Fruit fly (Drosophila melanogaster) whole organism, embryonic: Measurements from ENCODE around the gene AspRS-m.

Source experiments
- Abd-B ChIP-seq: fragments of 200-800 bp; sonication (Bioruptor generic); optimal IDR thresholded peaks from 2 replicates; lab custom pipeline; 2018; ENCODE audit warnings: missing biosample characterization, mild to moderate bottlenecking, missing genetic modification characterization, moderate library complexity
- Atf3 ChIP-seq: fragments of 200-800 bp; sonication (Bioruptor generic); optimal IDR thresholded peaks from 3 replicates; lab custom pipeline; 2016; ENCODE audit warnings: missing biosample characterization, missing genetic modification characterization
- C15 ChIP-seq: fragments of 200-800 bp; sonication (Bioruptor generic); IDR thresholded peaks from 3 replicates; pipeline ENCODE4 v1.3.6; 2022; ENCODE audit warnings: missing biosample characterization, missing genetic modification characterization
- CG10267 ChIP-seq: fragments of 200-800 bp; sonication (Bioruptor generic); optimal IDR thresholded peaks from 2 replicates; lab custom pipeline; 2018; ENCODE audit warnings: missing biosample characterization, mild to moderate bottlenecking, missing genetic modification characterization, moderate library complexity
- CG10565 ChIP-seq: fragments of 200-800 bp; sonication (Bioruptor generic); optimal IDR thresholded peaks from 3 replicates; lab custom pipeline; 2016; ENCODE audit warnings: missing biosample characterization, mild to moderate bottlenecking, missing genetic modification characterization
- CG12769 ChIP-seq: fragments of 200-800 bp; sonication (Bioruptor generic); optimal IDR thresholded peaks from 2 replicates; lab custom pipeline; 2019; ENCODE audit warnings: missing biosample characterization, mild to moderate bottlenecking, missing genetic modification characterization, moderate library complexity
- CG15514 ChIP-seq: fragments of 200-800 bp; sonication (Bioruptor generic); optimal IDR thresholded peaks from 3 replicates; lab custom pipeline; 2017; ENCODE audit warnings: missing biosample characterization, missing genetic modification characterization, mild to moderate bottlenecking, moderate library complexity, missing genetic modification reagents
- CG1647 ChIP-seq: fragments of 200-800 bp; sonication (Bioruptor generic); optimal IDR thresholded peaks from 3 replicates; lab custom pipeline; 2016; ENCODE audit warnings: missing biosample characterization, missing genetic modification characterization
- CG17912 ChIP-seq: fragments of 200-800 bp; sonication (Bioruptor generic); optimal IDR thresholded peaks from 2 replicates; lab custom pipeline; 2018; ENCODE audit warnings: missing biosample characterization, mild to moderate bottlenecking, missing genetic modification characterization
- CG18011 ChIP-seq: fragments of 200-800 bp; sonication (Bioruptor generic); optimal IDR thresholded peaks from 2 replicates; lab custom pipeline; 2017; ENCODE audit warnings: missing biosample characterization, missing genetic modification characterization, mild to moderate bottlenecking, moderate library complexity, missing genotype
- CG18262 ChIP-seq: fragments of 200-800 bp; optimal IDR thresholded peaks from 3 replicates; lab custom pipeline; 2019; ENCODE audit warnings: missing biosample characterization, mild to moderate bottlenecking, missing genetic modification characterization, moderate library complexity
- CG2199 ChIP-seq: fragments of 200-800 bp; sonication (Bioruptor generic); IDR thresholded peaks from 3 replicates; pipeline ENCODE4 v1.3.6; 2022; ENCODE audit warnings: missing biosample characterization, missing genetic modification characterization
- CG2202 ChIP-seq: fragments of 200-800 bp; sonication (Bioruptor generic); optimal IDR thresholded peaks from 2 replicates; lab custom pipeline; 2018; ENCODE audit warnings: missing biosample characterization, mild to moderate bottlenecking, missing genetic modification characterization
- CG2889 ChIP-seq: fragments of 200-800 bp; sonication (Bioruptor generic); IDR thresholded peaks from 3 replicates; pipeline ENCODE4 v1.3.6; 2022; ENCODE audit warnings: missing biosample characterization, missing genetic modification characterization
- CG3065 ChIP-seq: fragments of 200-800 bp; sonication (Bioruptor generic); optimal IDR thresholded peaks from 2 replicates; lab custom pipeline; 2016; ENCODE audit warnings: missing biosample characterization, missing genetic modification characterization
- CG33213 ChIP-seq: fragments of 200-800 bp; sonication (Bioruptor generic); optimal IDR thresholded peaks from 3 replicates; lab custom pipeline; 2016; ENCODE audit warnings: missing biosample characterization, missing genetic modification characterization
- CG4730 ChIP-seq: fragments of 200-800 bp; sonication (Bioruptor generic); IDR thresholded peaks from 2 replicates; pipeline ENCODE4 v1.3.6; 2022; ENCODE audit warnings: missing biosample characterization, missing genetic modification characterization
- CG5180 ChIP-seq: fragments of 200-800 bp; sonication (Bioruptor generic); optimal IDR thresholded peaks from 3 replicates; lab custom pipeline; 2017; ENCODE audit warnings: missing biosample characterization, missing genetic modification characterization, mild to moderate bottlenecking, moderate library complexity, missing genetic modification reagents
- CG6689 ChIP-seq: fragments of 200-800 bp; sonication (Bioruptor generic); IDR thresholded peaks from 2 replicates; pipeline ENCODE4 v1.3.6; 2022; ENCODE audit warnings: missing biosample characterization, missing genetic modification characterization
- CG7271 ChIP-seq: fragments of 200-800 bp; sonication (Bioruptor generic); optimal IDR thresholded peaks from 2 replicates; lab custom pipeline; 2018; ENCODE audit warnings: missing biosample characterization, mild to moderate bottlenecking, missing genetic modification characterization, moderate library complexity
- CG9609 ChIP-seq: fragments of 200-800 bp; sonication (Bioruptor generic); optimal IDR thresholded peaks from 3 replicates; lab custom pipeline; 2016; ENCODE audit warnings: missing biosample characterization, missing genetic modification characterization
- CG9817 ChIP-seq: fragments of 200-800 bp; sonication (Bioruptor generic); optimal IDR thresholded peaks from 2 replicates; lab custom pipeline; 2018; ENCODE audit warnings: missing biosample characterization, mild to moderate bottlenecking, missing genetic modification characterization, moderate library complexity
- D ChIP-seq, 2 experiments: fragments of 200-800 bp in 1 of 2; fragments of >200 bp in 1 of 2; sonication (Bioruptor generic) in 1 of 2; optimal IDR thresholded peaks; 2 replicates in 1 of 2; 3 replicates in 1 of 2; lab custom pipeline; 2017; ENCODE audit warnings: mild to moderate bottlenecking in 1 of 2, missing biosample characterization in 1 of 2, missing genetic modification characterization in 1 of 2, missing genetic modification reagents in 1 of 2
- GATAe ChIP-seq: fragments of 200-800 bp; sonication (Bioruptor generic); conservative IDR thresholded peaks from 2 replicates; pipeline ENCODE4 v1.3.6; 2022; ENCODE audit warnings: missing biosample characterization, missing genetic modification characterization
- Gsc ChIP-seq: fragments of 200-800 bp; sonication (Bioruptor generic); IDR thresholded peaks from 2 replicates; pipeline ENCODE4 v1.3.6; 2022; ENCODE audit warnings: missing biosample characterization, missing genetic modification characterization
- HLH4C ChIP-seq: fragments of 200-800 bp; sonication (Bioruptor generic); IDR thresholded peaks from 3 replicates; pipeline ENCODE4 v1.3.6; 2022; ENCODE audit warnings: missing biosample characterization, missing genetic modification characterization; ENCODE audit not compliant: partially characterized antibody
- HmgZ ChIP-seq: fragments of 200-800 bp; sonication (Bioruptor generic); optimal IDR thresholded peaks from 2 replicates; lab custom pipeline; 2018; ENCODE audit warnings: missing biosample characterization, mild to moderate bottlenecking, missing genetic modification characterization
- Hr78 ChIP-seq, 2 experiments: fragments of 200-800 bp in 1 of 2; fragments of >200 bp in 1 of 2; sonication (Bioruptor generic) in 1 of 2; optimal IDR thresholded peaks; 2 replicates each; lab custom pipeline; 2017 to 2019; ENCODE audit warnings: missing biosample characterization in 2 of 2, missing genetic modification characterization in 2 of 2, mild to moderate bottlenecking in 1 of 2, moderate library complexity in 1 of 2
- Jarid2 ChIP-seq: fragments of 200-800 bp; sonication (Bioruptor generic); optimal IDR thresholded peaks from 3 replicates; lab custom pipeline; 2017; ENCODE audit warnings: mild to moderate bottlenecking, missing biosample characterization, missing genetic modification reagents, missing genetic modification characterization
- Kr ChIP-seq: fragments of 200-800 bp; sonication (Bioruptor generic); optimal IDR thresholded peaks from 2 replicates; lab custom pipeline; 2017; ENCODE audit warnings: missing biosample characterization, mild to moderate bottlenecking, missing genetic modification characterization
- Lpt ChIP-seq: fragments of >200 bp; optimal IDR thresholded peaks from 2 replicates; lab custom pipeline; 2018; ENCODE audit warnings: missing biosample characterization, missing genetic modification characterization
- Ssrp ChIP-seq: fragments of 200-800 bp; sonication (Bioruptor generic); optimal IDR thresholded peaks from 2 replicates; lab custom pipeline; 2018; ENCODE audit warnings: missing biosample characterization, mild to moderate bottlenecking, missing genetic modification characterization, moderate library complexity
- aop ChIP-seq: fragments of 200-800 bp; sonication (Bioruptor generic); IDR thresholded peaks from 2 replicates; pipeline ENCODE4 v1.3.6; 2022; ENCODE audit warnings: missing biosample characterization, missing genetic modification characterization
- bsh ChIP-seq, 2 experiments: fragments of 200-800 bp; sonication (Bioruptor generic); optimal IDR thresholded peaks; 2 replicates each; lab custom pipeline; 2017 to 2018; ENCODE audit warnings: mild to moderate bottlenecking in 2 of 2, missing biosample characterization in 2 of 2, missing genetic modification characterization in 2 of 2, moderate library complexity in 1 of 2
- caup ChIP-seq: fragments of 200-800 bp; sonication (Bioruptor generic); optimal IDR thresholded peaks from 3 replicates; lab custom pipeline; 2017; ENCODE audit warnings: missing biosample characterization, mild to moderate bottlenecking, missing genetic modification characterization, moderate library complexity; ENCODE audit not compliant: severe bottlenecking
- da ChIP-seq: fragments of 200-800 bp; sonication (Bioruptor generic); optimal IDR thresholded peaks from 2 replicates; lab custom pipeline; 2016; ENCODE audit warnings: missing biosample characterization, missing genetic modification characterization
- emc ChIP-seq: fragments of 200-800 bp; sonication (Bioruptor generic); optimal IDR thresholded peaks from 2 replicates; lab custom pipeline; 2016; ENCODE audit warnings: missing biosample characterization, missing genetic modification characterization
- fd102C ChIP-seq: fragments of 200-800 bp; sonication (Bioruptor generic); optimal IDR thresholded peaks from 2 replicates; lab custom pipeline; 2018; ENCODE audit warnings: missing biosample characterization, mild to moderate bottlenecking, missing genetic modification characterization, moderate library complexity
- fd64A ChIP-seq: fragments of 200-800 bp; sonication (Bioruptor generic); optimal IDR thresholded peaks from 3 replicates; lab custom pipeline; 2018; ENCODE audit warnings: missing biosample characterization, mild to moderate bottlenecking, missing genetic modification characterization
- fd96Cb ChIP-seq: fragments of 200-800 bp; sonication (Bioruptor generic); optimal IDR thresholded peaks from 2 replicates; lab custom pipeline; 2018; ENCODE audit warnings: missing biosample characterization, mild to moderate bottlenecking, missing genetic modification characterization, moderate library complexity
- gt ChIP-seq: fragments of 200-800 bp; sonication (Bioruptor generic); IDR thresholded peaks from 2 replicates; pipeline ENCODE4 v1.3.6; 2022; ENCODE audit warnings: missing biosample characterization, missing genetic modification characterization
- hth ChIP-seq: fragments of >200 bp; optimal IDR thresholded peaks from 2 replicates; lab custom pipeline; 2017; ENCODE audit warnings: inconsistent platforms
- odd ChIP-seq: fragments of 200-800 bp; sonication (Bioruptor generic); optimal IDR thresholded peaks from 2 replicates; lab custom pipeline; 2017; ENCODE audit warnings: missing biosample characterization, mild to moderate bottlenecking, missing genetic modification characterization
- pnt ChIP-seq: fragments of 200-800 bp; sonication (Bioruptor generic); optimal IDR thresholded peaks from 3 replicates; lab custom pipeline; 2016; ENCODE audit warnings: missing biosample characterization, missing genetic modification characterization
- sd ChIP-seq: fragments of 200-800 bp; sonication (Bioruptor generic); optimal IDR thresholded peaks from 3 replicates; lab custom pipeline; 2018; ENCODE audit warnings: missing biosample characterization, mild to moderate bottlenecking, missing genetic modification characterization, moderate library complexity
- sens-2 ChIP-seq: fragments of 200-800 bp; sonication (Bioruptor generic); IDR thresholded peaks from 2 replicates; pipeline ENCODE4 v1.3.6; 2022; ENCODE audit warnings: missing biosample characterization, missing genetic modification characterization
- stwl ChIP-seq: fragments of 200-800 bp; sonication (Bioruptor generic); optimal IDR thresholded peaks from 3 replicates; lab custom pipeline; 2018; ENCODE audit warnings: missing biosample characterization, mild to moderate bottlenecking, missing genetic modification characterization, moderate library complexity
- vnd ChIP-seq: fragments of 200-800 bp; sonication (Bioruptor generic); IDR thresholded peaks from 3 replicates; pipeline ENCODE4 v1.3.6; 2022; ENCODE audit warnings: missing biosample characterization, missing genetic modification characterization; ENCODE audit not compliant: partially characterized antibody
- zen2 ChIP-seq: fragments of 200-800 bp; sonication (Bioruptor generic); IDR thresholded peaks from 3 replicates; pipeline ENCODE4 v1.3.6; 2022; ENCODE audit warnings: missing biosample characterization, missing genetic modification characterization; ENCODE audit not compliant: partially characterized antibody

The AspRS-m gene

dm6 chr2L:16801578-16802152 is 25.2 kb upstream of the AspRS-m start:
- no peak for TF ChIP-seq hth
- TF ChIP-seq CG10267, result no peak
- TF ChIP-seq fd102C (GFP tag; lab: Kevin White, UChicago), result no peak
- TF ChIP-seq CG17912 (GFP tag; lab: Kevin White, UChicago), result no peak
- no peak for TF ChIP-seq Jarid2 (GFP tag; lab: Kevin White, UChicago)
- TF ChIP-seq Lpt, result no peak
- no peak for TF ChIP-seq CG9817 (tag; lab: Kevin White, UChicago)
- no peak for TF ChIP-seq da (GFP tag; lab: Kevin White, UChicago)
- peak; percentile 52 for TF ChIP-seq stwl (tag; lab: Kevin White, UChicago)
- no peak for TF ChIP-seq fd64A (GFP tag; lab: Kevin White, UChicago)
- no peak for TF ChIP-seq CG2889 (GFP tag; lab: Robert Waterston, UW)
- TF ChIP-seq pnt (GFP tag; lab: Kevin White, UChicago), result no peak
- TF ChIP-seq CG2202, result no peak
- TF ChIP-seq CG5180 (GFP tag; lab: Kevin White, UChicago), result no peak
- no peak for TF ChIP-seq CG18011 (GFP tag; lab: Kevin White, UChicago)
- no peak for TF ChIP-seq gt (GFP tag; lab: Robert Waterston, UW)
- no peak for TF ChIP-seq CG6689 (GFP tag; lab: Robert Waterston, UW)
- TF ChIP-seq CG1647 (GFP tag; lab: Kevin White, UChicago), result no peak
- no peak for TF ChIP-seq Ssrp (tag; lab: Kevin White, UChicago)
- no peak for TF ChIP-seq Abd-B (GFP tag; lab: Kevin White, UChicago)
- TF ChIP-seq GATAe (GFP tag; lab: Robert Waterston, UW), result peak; percentile 75
- no peak for TF ChIP-seq CG33213
- TF ChIP-seq sd (tag; lab: Kevin White, UChicago), result peak; percentile 24
- TF ChIP-seq HmgZ (tag; lab: Kevin White, UChicago), result peak; percentile 4
- TF ChIP-seq D (optimal IDR thresholded peaks at IDR 0.05; lab: Kevin White, UChicago), result no peak
- TF ChIP-seq D (GFP tag; optimal IDR thresholded peaks at IDR 0.05; lab: Kevin White, UChicago), result no peak
- TF ChIP-seq emc (GFP tag; lab: Kevin White, UChicago), result no peak
- TF ChIP-seq caup (GFP tag; lab: Kevin White, UChicago), result peak; percentile 35
- no peak for TF ChIP-seq Kr (GFP tag; lab: Kevin White, UChicago)
- TF ChIP-seq CG7271, result no peak
- no peak for TF ChIP-seq sens-2 (GFP tag; lab: Robert Waterston, UW)
- no peak for TF ChIP-seq C15 (GFP tag; lab: Robert Waterston, UW)
- no peak for TF ChIP-seq bsh (GFP tag; optimal IDR thresholded peaks at IDR 0.05; lab: Kevin White, UChicago)
- no peak for TF ChIP-seq CG15514 (GFP tag; lab: Kevin White, UChicago)
- no peak for TF ChIP-seq Gsc (GFP tag; lab: Robert Waterston, UW)
- TF ChIP-seq fd96Cb (tag; lab: Kevin White, UChicago), result no peak
- no peak for TF ChIP-seq CG10565 (GFP tag; lab: Kevin White, UChicago)
- no peak for TF ChIP-seq Atf3 (GFP tag; lab: Kevin White, UChicago)
- TF ChIP-seq zen2 (GFP tag; lab: Robert Waterston, UW), result no peak
- no peak for TF ChIP-seq CG3065 (GFP tag; lab: Kevin White, UChicago)
- TF ChIP-seq vnd (GFP tag; lab: Robert Waterston, UW), result no peak
- no peak for TF ChIP-seq CG12769 (tag; lab: Kevin White, UChicago)
- peak; percentile 33 for TF ChIP-seq odd (GFP tag; lab: Kevin White, UChicago)
- TF ChIP-seq CG18262 (tag; lab: Kevin White, UChicago), result no peak
- no peak for TF ChIP-seq Hr78 (GFP tag; optimal IDR thresholded peaks at IDR 0.05; lab: Kevin White, UChicago)
- no peak for TF ChIP-seq aop
- no peak for TF ChIP-seq CG4730 (GFP tag; lab: Robert Waterston, UW)
- no peak for TF ChIP-seq CG2199 (GFP tag; lab: Robert Waterston, UW)
- no peak for TF ChIP-seq HLH4C (GFP tag; lab: Robert Waterston, UW)
- TF ChIP-seq CG9609 (GFP tag; lab: Kevin White, UChicago), result no peak
